Worm (Caenorhabditis elegans): ENCODE measurements around the gene gmap-1.

ce11 chrX:12982725-12983124 is 47.9 kb upstream of the gmap-1 start:
- TF ChIP-seq ztf-11 (tag; optimal IDR thresholded peaks at IDR 0.05) = no peak
- TF ChIP-seq daf-12 (tag; optimal IDR thresholded peaks at IDR 0.05) = no peak
- TF ChIP-seq nhr-76 (tag; optimal IDR thresholded peaks at IDR 0.05) = no peak
- TF ChIP-seq unc-62 (GFP tag; optimal IDR thresholded peaks at IDR 0.05) = no peak
- no peak for TF ChIP-seq nhr-12 (tag; optimal IDR thresholded peaks at IDR 0.05)
- TF ChIP-seq ama-1 (optimal IDR thresholded peaks at IDR 0.05) = no peak
- TF ChIP-seq ztf-4 (tag; optimal IDR thresholded peaks at IDR 0.05) = no peak
- TF ChIP-seq sea-2 (GFP tag; optimal IDR thresholded peaks at IDR 0.05) = no peak

Data from whole organism, L3 larva.